Fruit fly (Drosophila melanogaster): ENCODE data around the gene CG13901.

Gene CG13901

dm6 chr3L:821951-822350 lies 15.7 kb downstream of the CG13901 start (continued):
- TF ChIP-seq CG15514 (GFP tag; optimal IDR thresholded peaks at IDR 0.05) (peak; percentile 59), Rx (GFP tag; IDR thresholded peaks at IDR 0.05) (peak; percentile 68; the same call in 1 of the 2 replicates), phol (tag; optimal IDR thresholded peaks at IDR 0.05) (peak; percentile 84), ase (GFP tag; IDR thresholded peaks at IDR 0.05) (peak; percentile 65; the same call in 2 of the 3 replicates), CG30431 (GFP tag; optimal IDR thresholded peaks at IDR 0.05) (peak; percentile 6), CG15011 (GFP tag; optimal IDR thresholded peaks at IDR 0.05) (peak; percentile 47), maf-S (GFP tag; optimal IDR thresholded peaks at IDR 0.05) (no peak), tgo (GFP tag; IDR thresholded peaks at IDR 0.05) (peak; percentile 84), Awh (GFP tag; IDR thresholded peaks at IDR 0.05) (peak; percentile 87), sisA (GFP tag; IDR thresholded peaks at IDR 0.05) (peak; percentile 75), Ada2b (GFP tag; IDR thresholded peaks at IDR 0.05) (peak; percentile 81), sima (GFP tag; optimal IDR thresholded peaks at IDR 0.05) (no peak), CG17568 (GFP tag; optimal IDR thresholded peaks at IDR 0.05) (no peak), CG5953 (GFP tag; IDR thresholded peaks at IDR 0.05) (no peak), CG4328 (GFP tag; optimal IDR thresholded peaks at IDR 0.05) (peak; percentile 62), Aef1 (GFP tag; IDR thresholded peaks at IDR 0.05) (peak; percentile 73), sc (optimal IDR thresholded peaks at IDR 0.05) (no peak), sc (GFP tag; optimal IDR thresholded peaks at IDR 0.05) (peak; percentile 26), Mrtf (GFP tag; IDR thresholded peaks at IDR 0.05) (peak; percentile 51; the same call in 2 of the 3 replicates), dmrt99B (tag; optimal IDR thresholded peaks at IDR 0.05) (peak; percentile 86), Dek (tag; optimal IDR thresholded peaks at IDR 0.05) (peak; percentile 48), CG1602 (GFP tag; optimal IDR thresholded peaks at IDR 0.05) (peak; percentile 17), CG9727 (GFP tag; optimal IDR thresholded peaks at IDR 0.05) (peak; percentile 53), CG17912 (GFP tag; optimal IDR thresholded peaks at IDR 0.05) (no peak), CG9932 (GFP tag; IDR thresholded peaks at IDR 0.05) (no peak), Hr51 (GFP tag; optimal IDR thresholded peaks at IDR 0.05) (peak; percentile 20 to 75), ken (GFP tag; IDR thresholded peaks at IDR 0.05) (peak; percentile 73; the same call in 2 of the 3 replicates), Mes4 (GFP tag; optimal IDR thresholded peaks at IDR 0.05) (no peak), D19B (GFP tag; optimal IDR thresholded peaks at IDR 0.05) (peak; percentile 30), CG14965 (GFP tag; optimal IDR thresholded peaks at IDR 0.05; ENCODE audit: borderline replicate concordance) (no peak), CG14050 (GFP tag; IDR thresholded peaks at IDR 0.05) (peak; percentile 35; the same call in 1 of the 3 replicates), psq (GFP tag; optimal IDR thresholded peaks at IDR 0.05) (no peak), Deaf1 (tag; optimal IDR thresholded peaks at IDR 0.05) (peak; percentile 57), ash1 (GFP tag; optimal IDR thresholded peaks at IDR 0.05) (no peak), CG12236 (GFP tag; optimal IDR thresholded peaks at IDR 0.05) (no peak), br (optimal IDR thresholded peaks at IDR 0.05) (no peak), HmgZ (tag; optimal IDR thresholded peaks at IDR 0.05) (no peak), Neu2 (GFP tag; optimal IDR thresholded peaks at IDR 0.05; ENCODE audit: borderline replicate concordance) (no peak), kah (GFP tag; optimal IDR thresholded peaks at IDR 0.05) (peak; percentile 76), CG13287 (GFP tag; IDR thresholded peaks at IDR 0.05; ENCODE audit: partially characterized antibody) (no peak), Atf-2 (GFP tag; optimal IDR thresholded peaks at IDR 0.05) (no peak), ham (GFP tag; IDR thresholded peaks at IDR 0.05) (no peak), ara (GFP tag; IDR thresholded peaks at IDR 0.05) (peak; percentile 86), CG6175 (GFP tag; IDR thresholded peaks at IDR 0.05) (no peak), CoRest (tag; optimal IDR thresholded peaks at IDR 0.05) (peak; percentile 61), dysf (GFP tag; IDR thresholded peaks at IDR 0.05) (peak; percentile 84), HLH3B (GFP tag; IDR thresholded peaks at IDR 0.05) (peak; percentile 83), CG32767 (GFP tag; IDR thresholded peaks at IDR 0.05) (peak; percentile 68), h (optimal IDR thresholded peaks at IDR 0.05) (no peak), CG18476 (GFP tag; optimal IDR thresholded peaks at IDR 0.05) (peak; percentile 29), CG17829 (tag; optimal IDR thresholded peaks at IDR 0.05) (peak; percentile 88), Scr (GFP tag; IDR thresholded peaks at IDR 0.05; ENCODE audit: partially characterized antibody) (no peak)

All from whole organism, embryonic.